Worm (Caenorhabditis elegans) whole organism, L4 larva: ENCODE results near the gene R04F11.2.

Experiments used
- D1046.2 ChIP-seq: fragments of 200-800 bp; sonication (Bioruptor generic); IDR thresholded peaks from 2 replicates; pipeline ENCODE4 v1.3.6; 2022; ENCODE audit warnings: missing genetic modification characterization, missing compliant biosample characterization
- Y105C5A.15 ChIP-seq: fragments of 200-800 bp; sonication (Bioruptor generic); IDR thresholded peaks from 2 replicates; pipeline ENCODE4 v1.3.6; 2022; ENCODE audit warnings: missing genetic modification characterization, missing compliant biosample characterization
- aha-1 ChIP-seq: fragments of 150-350 bp; peaks from one replicate; lab custom pipeline; 2014; ENCODE audit warnings: missing biosample characterization, missing genetic modification characterization
- ceh-82 ChIP-seq: sonication (generic microtip); optimal IDR thresholded peaks from 2 replicates; lab custom pipeline; 2017; ENCODE audit warnings: missing biosample characterization, missing genetic modification characterization
- cey-2 ChIP-seq: sonication (generic microtip); optimal IDR thresholded peaks from 3 replicates; lab custom pipeline; 2017; ENCODE audit warnings: missing genetic modification characterization, mild to moderate bottlenecking, missing compliant biosample characterization, antibody characterized with exemption, borderline replicate concordance; ENCODE audit not compliant: insufficient read depth
- fkh-10 ChIP-seq: fragments of 150-350 bp; optimal IDR thresholded peaks from 2 replicates; lab custom pipeline; 2014; ENCODE audit warnings: missing biosample characterization, missing genetic modification reagents, missing genetic modification characterization
- lin-1 ChIP-seq: fragments of 200-800 bp; sonication (Bioruptor generic); IDR thresholded peaks from 2 replicates; pipeline ENCODE4 v1.3.6; 2022; ENCODE audit warnings: missing genetic modification reagents, missing genetic modification characterization, missing compliant biosample characterization
- lin-39 ChIP-seq: fragments of 150-350 bp; optimal IDR thresholded peaks from 2 replicates; lab custom pipeline; 2014; ENCODE audit warnings: missing biosample characterization, missing genetic modification reagents, missing genetic modification characterization
- lsy-2 ChIP-seq, 2 experiments: fragments of 150-350 bp in 1 of 2; sonication (generic microtip) in 1 of 2; optimal IDR thresholded peaks; 2 replicates each; lab custom pipeline; 2014 to 2017; ENCODE audit warnings: missing biosample characterization in 2 of 2, missing genetic modification characterization in 2 of 2
- nhr-6 ChIP-seq: fragments of 150-350 bp; optimal IDR thresholded peaks from 2 replicates; lab custom pipeline; 2014; ENCODE audit warnings: missing biosample characterization, missing genetic modification characterization
- unc-130 ChIP-seq: sonication (generic microtip); optimal IDR thresholded peaks from 2 replicates; lab custom pipeline; 2016; ENCODE audit warnings: missing genetic modification reagents, missing genetic modification characterization, missing compliant biosample characterization
- vab-7 ChIP-seq: fragments of 200-800 bp; sonication (Bioruptor generic); IDR thresholded peaks from 2 replicates; pipeline ENCODE4 v1.3.6; 2022; ENCODE audit warnings: missing genetic modification reagents, missing genetic modification characterization, missing compliant biosample characterization
- zfp-3 ChIP-seq: fragments of 200-800 bp; sonication (Bioruptor generic); conservative IDR thresholded peaks from 2 replicates; pipeline ENCODE4 v1.3.6; 2022; ENCODE audit warnings: missing genetic modification reagents, missing genetic modification characterization, missing compliant biosample characterization

DNA sequence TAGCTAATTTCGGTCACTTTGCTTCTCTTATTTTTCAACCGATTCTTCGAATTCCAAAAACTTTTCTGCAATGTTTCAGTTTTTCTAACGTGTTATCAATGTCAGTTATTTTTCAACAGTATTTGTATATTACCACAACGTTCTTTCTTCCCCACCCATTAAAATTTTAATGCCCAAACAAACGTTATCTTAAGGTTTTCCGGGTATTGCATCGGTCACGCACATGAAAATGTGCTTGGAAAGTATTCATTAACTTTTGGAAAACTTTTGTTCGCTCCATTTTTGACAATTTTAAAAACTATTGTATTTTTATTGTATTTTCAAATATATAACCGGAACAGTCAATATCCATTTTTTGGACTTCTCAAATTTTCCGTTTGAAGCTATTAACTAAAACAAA lies 22.1 kb upstream of the R04F11.2 start:
- TF ChIP-seq lsy-2 (tag; optimal IDR thresholded peaks at IDR 0.05; lab: Kevin White, UChicago) (no peak), vab-7 (GFP tag; lab: Robert Waterston, UW) (no peak), ceh-82 (tag; lab: Kevin White, UChicago) (no peak), aha-1 (tag; lab: Kevin White, UChicago) (no peak), D1046.2 (no peak), unc-130 (no peak), lin-39 (tag; lab: Kevin White, UChicago) (no peak), nhr-6 (no peak), zfp-3 (GFP tag; lab: Robert Waterston, UW) (no peak), Y105C5A.15 (GFP tag; lab: Robert Waterston, UW) (no peak), fkh-10 (no peak), cey-2 (tag; lab: Kevin White, UChicago) (no peak), lin-1 (GFP tag; lab: Robert Waterston, UW) (no peak)
